Fruit fly (Drosophila melanogaster): ENCODE measurements around the gene CG9331.

The CG9331 gene

DNA sequence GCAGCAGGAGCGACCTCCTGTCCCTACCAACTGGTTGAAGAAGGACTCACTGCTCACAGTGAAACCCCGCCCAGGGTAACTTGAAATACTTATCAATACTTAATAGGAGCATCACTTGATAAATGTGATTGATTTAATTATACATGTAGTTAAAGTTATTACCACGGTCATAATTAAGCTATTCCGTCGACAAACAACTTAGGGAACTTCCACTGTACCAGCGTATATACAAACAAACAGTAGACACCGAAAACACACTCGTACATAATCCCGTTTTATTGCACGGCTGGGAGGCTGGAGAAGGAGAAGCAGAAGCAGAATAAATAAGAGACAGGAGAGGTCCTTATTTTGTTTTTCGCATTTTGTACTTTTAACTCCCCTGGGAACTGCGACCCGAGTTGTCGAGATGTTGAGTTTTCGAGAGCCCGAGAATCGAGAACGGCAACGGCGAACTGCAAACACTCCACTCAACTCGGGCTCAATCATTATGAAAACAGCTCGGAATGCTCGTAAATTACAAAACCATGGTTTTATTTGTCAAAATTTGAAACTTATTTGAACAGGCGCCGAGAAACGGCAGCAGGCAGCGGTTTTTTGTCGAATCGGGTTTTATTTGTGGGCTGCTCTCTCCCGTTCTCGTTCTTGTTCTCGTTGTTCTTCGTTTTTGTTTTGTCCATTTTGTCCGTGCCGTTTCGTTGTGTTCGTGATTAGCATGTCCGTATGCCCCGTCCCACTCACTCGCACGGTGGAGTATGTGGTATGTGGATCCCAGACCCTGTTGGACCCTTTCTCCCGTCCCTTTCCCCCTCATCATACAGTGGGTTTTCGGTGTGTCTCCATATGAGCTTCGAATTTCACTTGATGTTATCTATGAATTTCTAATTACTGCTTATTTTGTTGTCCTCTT, 22.4 kb upstream of the CG9331 start (continued):
- TF ChIP-seq ranshi (GFP tag; IDR thresholded peaks at IDR 0.05) (peak; percentile 83), NfI (GFP tag; optimal IDR thresholded peaks at IDR 0.05) (peak; percentile 78), sens-2 (GFP tag; IDR thresholded peaks at IDR 0.05) (peak; percentile 64), Nf-YB (GFP tag; optimal IDR thresholded peaks at IDR 0.05) (peak; percentile 34), ac (GFP tag; optimal IDR thresholded peaks at IDR 0.05) (peak; percentile 43), CG2199 (GFP tag; IDR thresholded peaks at IDR 0.05) (peak; percentile 86; the same call in 2 of the 3 replicates), ham (GFP tag; IDR thresholded peaks at IDR 0.05) (no peak), Lhr (GFP tag; optimal IDR thresholded peaks at IDR 0.05) (no peak), CG13894 (tag; optimal IDR thresholded peaks at IDR 0.05) (peak; percentile 94), Mes4 (GFP tag; optimal IDR thresholded peaks at IDR 0.05) (peak; percentile 39), BEAF-32 (GFP tag; optimal IDR thresholded peaks at IDR 0.05) (no peak), Blimp-1 (GFP tag; optimal IDR thresholded peaks at IDR 0.05) (peak; percentile 45), CG15696 (tag; optimal IDR thresholded peaks at IDR 0.05) (peak; percentile 65), ase (GFP tag; IDR thresholded peaks at IDR 0.05) (peak; percentile 47; the same call in 1 of the 3 replicates), CG16779 (GFP tag; IDR thresholded peaks at IDR 0.05) (peak; percentile 49; the same call in 1 of the 2 replicates), Dbx (GFP tag; IDR thresholded peaks at IDR 0.05) (peak; percentile 85), da (GFP tag; optimal IDR thresholded peaks at IDR 0.05) (peak; percentile 43), CG2712 (tag; optimal IDR thresholded peaks at IDR 0.05) (peak; percentile 77), CG1602 (GFP tag; optimal IDR thresholded peaks at IDR 0.05) (peak; percentile 61), Spps (tag; optimal IDR thresholded peaks at IDR 0.05) (no peak), Hmr (GFP tag; optimal IDR thresholded peaks at IDR 0.05) (peak; percentile 92), D (optimal IDR thresholded peaks at IDR 0.05) (no peak), D (GFP tag; optimal IDR thresholded peaks at IDR 0.05) (peak; percentile 36), ato (GFP tag; IDR thresholded peaks at IDR 0.05; ENCODE audit: partially characterized antibody) (no peak), CG6654 (GFP tag; optimal IDR thresholded peaks at IDR 0.05) (peak; percentile 14), Antp (GFP tag; optimal IDR thresholded peaks at IDR 0.05) (peak; percentile 79), CG7786 (GFP tag; optimal IDR thresholded peaks at IDR 0.05) (peak; percentile 88), CG5180 (GFP tag; optimal IDR thresholded peaks at IDR 0.05) (peak; percentile 9), vvl (GFP tag; IDR thresholded peaks at IDR 0.05) (peak; percentile 89), CoRest (tag; optimal IDR thresholded peaks at IDR 0.05) (peak; percentile 68), CG13296 (GFP tag; optimal IDR thresholded peaks at IDR 0.05) (peak; percentile 78), hbn (GFP tag; IDR thresholded peaks at IDR 0.05; ENCODE audit: partially characterized antibody) (no peak), CG17328 (GFP tag; IDR thresholded peaks at IDR 0.05) (peak; percentile 47), chif (GFP tag; optimal IDR thresholded peaks at IDR 0.05) (peak; percentile 65 to 77), Deaf1 (tag; optimal IDR thresholded peaks at IDR 0.05) (peak; percentile 77), CG7271 (tag; optimal IDR thresholded peaks at IDR 0.05) (no peak), Jarid2 (GFP tag; optimal IDR thresholded peaks at IDR 0.05) (peak; percentile 3), CG12299 (tag; optimal IDR thresholded peaks at IDR 0.05) (peak; percentile 53), CG4404 (GFP tag; IDR thresholded peaks at IDR 0.05) (peak; percentile 72), CG13775 (GFP tag; optimal IDR thresholded peaks at IDR 0.05) (peak; percentile 67), Taf1 (GFP tag; IDR thresholded peaks at IDR 0.05) (peak; percentile 78), dati (GFP tag; IDR thresholded peaks at IDR 0.05) (0 out of 2 replicates have a peak, but pooled peaks have one; percentile 42), gcm2 (GFP tag; optimal IDR thresholded peaks at IDR 0.05) (no peak), MBD-R2 (GFP tag; IDR thresholded peaks at IDR 0.05) (peak; percentile 60; the same call in 1 of the 2 replicates), CG31441 (GFP tag; IDR thresholded peaks at IDR 0.05) (peak; percentile 66; the same call in 1 of the 2 replicates), her (GFP tag; optimal IDR thresholded peaks at IDR 0.05) (peak; percentile 83), CG34376 (GFP tag; optimal IDR thresholded peaks at IDR 0.05) (peak; percentile 63), CG15514 (GFP tag; optimal IDR thresholded peaks at IDR 0.05) (peak; percentile 77)

Data from whole organism, embryonic.